Worm (Caenorhabditis elegans) whole organism, L1 larva: ENCODE data around the gene C06E4.3.

ENCODE experiments used
- C04F5.9 ChIP-seq: sonication (generic microtip); optimal IDR thresholded peaks from 2 replicates; lab custom pipeline; 2016; ENCODE audit warnings: missing genetic modification characterization, missing compliant biosample characterization
- F16B12.6 ChIP-seq: fragments of 150-350 bp; optimal IDR thresholded peaks from 2 replicates; lab custom pipeline; 2014; ENCODE audit warnings: missing biosample characterization, missing genetic modification characterization
- Y116A8C.19 ChIP-seq: sonication (generic microtip); optimal IDR thresholded peaks from 2 replicates; lab custom pipeline; 2016; ENCODE audit warnings: missing compliant biosample characterization, missing genetic modification characterization, borderline replicate concordance
- aha-1 ChIP-seq: fragments of 150-350 bp; optimal IDR thresholded peaks from 2 replicates; lab custom pipeline; 2014; ENCODE audit warnings: missing biosample characterization, missing genetic modification characterization
- ceh-63 ChIP-seq: fragments of 200-800 bp; sonication (Bioruptor generic); optimal IDR thresholded peaks from 2 replicates; lab custom pipeline; 2018; ENCODE audit warnings: mild to moderate bottlenecking, missing genetic modification characterization, missing compliant biosample characterization
- ceh-8 ChIP-seq: fragments of 200-800 bp; sonication (Bioruptor generic); optimal IDR thresholded peaks from 2 replicates; lab custom pipeline; 2018; ENCODE audit warnings: mild to moderate bottlenecking, missing genetic modification characterization, moderate library complexity, missing compliant biosample characterization
- efl-1 ChIP-seq, 4 experiments: fragments of 150-350 bp; optimal IDR thresholded peaks in 3 of 4; peaks in 1 of 4; 1 replicate in 1 of 4; 2 replicates in 3 of 4; lab custom pipeline; 2014; ENCODE audit warnings: missing biosample characterization in 2 of 4, missing genetic modification characterization in 2 of 4, missing genetic modification reagents in 2 of 4
- efl-3 ChIP-seq: fragments of 200-800 bp; sonication (Bioruptor generic); optimal IDR thresholded peaks from 2 replicates; lab custom pipeline; 2018; ENCODE audit warnings: mild to moderate bottlenecking, missing genetic modification characterization, missing compliant biosample characterization
- egl-13 ChIP-seq: sonication (generic microtip); optimal IDR thresholded peaks from 2 replicates; lab custom pipeline; 2016; ENCODE audit warnings: missing genotype, missing genetic modification reagents, missing genetic modification characterization, missing compliant biosample characterization
- egl-27 ChIP-seq, 2 experiments: fragments of 150-350 bp in 1 of 2; sonication (generic microtip); optimal IDR thresholded peaks; 3 replicates each; lab custom pipeline; 2017 to 2018; ENCODE audit warnings: missing biosample characterization in 2 of 2, missing genetic modification characterization in 2 of 2, missing genetic modification reagents in 2 of 2
- elt-2 ChIP-seq: sonication (generic microtip); optimal IDR thresholded peaks from 2 replicates; lab custom pipeline; 2016; ENCODE audit warnings: missing genetic modification characterization, mild to moderate bottlenecking, inconsistent platforms, missing compliant biosample characterization, missing genetic modification reagents
- elt-3 ChIP-seq, 6 experiments: fragments of 150-350 bp in 1 of 6; sonication (generic microtip); optimal IDR thresholded peaks; 2 replicates each; lab custom pipeline; 2017 to 2018; ENCODE audit warnings: missing biosample characterization in 6 of 6, missing genetic modification characterization in 6 of 6, inconsistent platforms in 1 of 6
- ets-5 ChIP-seq: fragments of 200-800 bp; sonication (Bioruptor generic); IDR thresholded peaks from 2 replicates; pipeline ENCODE4 v1.3.6; 2022; ENCODE audit warnings: missing genetic modification characterization, missing compliant biosample characterization
- fkh-10 ChIP-seq: sonication (generic microtip); optimal IDR thresholded peaks from 2 replicates; lab custom pipeline; 2017; ENCODE audit warnings: missing biosample characterization, missing genetic modification reagents, missing genetic modification characterization
- fkh-4 ChIP-seq: sonication (generic microtip); optimal IDR thresholded peaks from 2 replicates; lab custom pipeline; 2016; ENCODE audit warnings: missing compliant biosample characterization, missing genetic modification characterization, borderline replicate concordance
- fos-1 ChIP-seq: fragments of 150-350 bp; optimal IDR thresholded peaks from 2 replicates; lab custom pipeline; 2014; ENCODE audit warnings: missing biosample characterization, missing genetic modification characterization
- hlh-17 ChIP-seq: fragments of 200-800 bp; sonication (Bioruptor generic); optimal IDR thresholded peaks from 2 replicates; lab custom pipeline; 2018; ENCODE audit warnings: missing genetic modification characterization, mild to moderate bottlenecking, missing compliant biosample characterization, moderate library complexity, borderline replicate concordance
- hlh-4 ChIP-seq: sonication (generic microtip); optimal IDR thresholded peaks from 2 replicates; lab custom pipeline; 2016; ENCODE audit warnings: mild to moderate bottlenecking, missing genetic modification characterization, missing compliant biosample characterization
- lin-13 ChIP-seq: fragments of 150-350 bp; optimal IDR thresholded peaks from 2 replicates; lab custom pipeline; 2014; ENCODE audit warnings: missing biosample characterization, missing genetic modification reagents, missing genetic modification characterization
- lin-14 ChIP-seq: fragments of 200-800 bp; sonication (Bioruptor generic); optimal IDR thresholded peaks from 2 replicates; lab custom pipeline; 2018; ENCODE audit warnings: mild to moderate bottlenecking, missing genetic modification characterization, moderate library complexity, missing compliant biosample characterization
- mab-9 ChIP-seq: fragments of 200-800 bp; sonication (Bioruptor generic); IDR thresholded peaks from 2 replicates; pipeline ENCODE4 v1.3.6; 2022; ENCODE audit warnings: missing genetic modification reagents, missing genetic modification characterization, missing compliant biosample characterization
- mef-2 ChIP-seq: fragments of 150-350 bp; optimal IDR thresholded peaks from 2 replicates; lab custom pipeline; 2014; ENCODE audit warnings: missing biosample characterization, missing genetic modification characterization
- nhr-20 ChIP-seq: sonication (generic microtip); optimal IDR thresholded peaks from 2 replicates; lab custom pipeline; 2016; ENCODE audit warnings: mild to moderate bottlenecking, missing genetic modification characterization, missing compliant biosample characterization
- nhr-28 ChIP-seq: fragments of 150-350 bp; optimal IDR thresholded peaks from 2 replicates; lab custom pipeline; 2014; ENCODE audit warnings: missing biosample characterization, missing genetic modification characterization
- nhr-47 ChIP-seq: sonication (generic microtip); optimal IDR thresholded peaks from 2 replicates; lab custom pipeline; 2016; ENCODE audit warnings: mild to moderate bottlenecking, missing genetic modification characterization, moderate library complexity, missing compliant biosample characterization
- nhr-76 ChIP-seq: sonication (generic microtip); optimal IDR thresholded peaks from 2 replicates; lab custom pipeline; 2017; ENCODE audit warnings: missing biosample characterization, missing genetic modification characterization
- nhr-84 ChIP-seq: sonication (generic microtip); optimal IDR thresholded peaks from 2 replicates; lab custom pipeline; 2017; ENCODE audit warnings: missing biosample characterization, missing genetic modification characterization
- nhr-85 ChIP-seq: sonication (generic microtip); peaks from one replicate; lab custom pipeline; 2016; ENCODE audit warnings: missing genetic modification characterization, inconsistent platforms, missing compliant biosample characterization
- nhr-90 ChIP-seq: sonication (generic microtip); optimal IDR thresholded peaks from 2 replicates; lab custom pipeline; 2016; ENCODE audit warnings: mild to moderate bottlenecking, missing genetic modification characterization, missing compliant biosample characterization; ENCODE audit not compliant: poor library complexity
- pax-3 ChIP-seq: fragments of 200-800 bp; sonication (Bioruptor generic); optimal IDR thresholded peaks from 2 replicates; lab custom pipeline; 2018; ENCODE audit warnings: mild to moderate bottlenecking, missing genetic modification characterization, moderate library complexity, missing compliant biosample characterization
- skn-1 ChIP-seq: fragments of 150-350 bp; optimal IDR thresholded peaks from 2 replicates; lab custom pipeline; 2014; ENCODE audit warnings: missing biosample characterization, missing genetic modification characterization
- snu-23 ChIP-seq: sonication (generic microtip); optimal IDR thresholded peaks from 2 replicates; lab custom pipeline; 2016; ENCODE audit warnings: missing genetic modification characterization, missing compliant biosample characterization
- sox-4 ChIP-seq: sonication (generic microtip); optimal IDR thresholded peaks from 2 replicates; lab custom pipeline; 2016; ENCODE audit warnings: missing genetic modification characterization, missing compliant biosample characterization
- tlp-1 ChIP-seq: fragments of 150-350 bp; optimal IDR thresholded peaks from 2 replicates; lab custom pipeline; 2014; ENCODE audit warnings: missing biosample characterization, missing genetic modification characterization
- unc-130 ChIP-seq: fragments of 150-350 bp; optimal IDR thresholded peaks from 2 replicates; lab custom pipeline; 2017; ENCODE audit warnings: missing biosample characterization, missing genetic modification characterization, inconsistent platforms
- unc-62 ChIP-seq: fragments of 150-350 bp; optimal IDR thresholded peaks from 2 replicates; lab custom pipeline; 2014; ENCODE audit warnings: missing biosample characterization, missing genetic modification reagents, missing genetic modification characterization
- unc-86 ChIP-seq: sonication (generic microtip); optimal IDR thresholded peaks from 2 replicates; lab custom pipeline; 2016; ENCODE audit warnings: missing genetic modification characterization, missing compliant biosample characterization
- unc-98 ChIP-seq: fragments of 200-800 bp; sonication (Bioruptor generic); IDR thresholded peaks from 2 replicates; pipeline ENCODE4 v1.3.6; 2022; ENCODE audit warnings: missing genetic modification characterization, missing compliant biosample characterization
- ztf-11 ChIP-seq, 2 experiments: sonication (generic microtip); optimal IDR thresholded peaks; 2 replicates each; lab custom pipeline; 2016 to 2017; ENCODE audit warnings: missing genetic modification characterization in 2 of 2, missing biosample characterization in 1 of 2, missing compliant biosample characterization in 1 of 2
- ztf-4 ChIP-seq: fragments of 150-350 bp; optimal IDR thresholded peaks from 2 replicates; lab custom pipeline; 2014; ENCODE audit warnings: missing biosample characterization, missing genetic modification characterization

The C06E4.3 gene

ce11 chrIV:7274969-7275548 is 14.4 kb downstream of the C06E4.3 start:
- peak; percentile 18 for TF ChIP-seq nhr-90 (tag; lab: Kevin White, UChicago)
- TF ChIP-seq elt-2 (tag; lab: Kevin White, UChicago): peak; percentile 3
- no peak for TF ChIP-seq fkh-4 (tag; lab: Kevin White, UChicago)
- no peak for TF ChIP-seq egl-13 (tag; lab: Kevin White, UChicago)
- TF ChIP-seq unc-130 (tag; lab: Kevin White, UChicago): no peak
- TF ChIP-seq ceh-63 (GFP tag; lab: Kevin White, UChicago): no peak
- TF ChIP-seq lin-14: peak; percentile 43
- TF ChIP-seq F16B12.6 (tag; lab: Kevin White, UChicago): no peak
- TF ChIP-seq nhr-20: peak; percentile 2
- TF ChIP-seq efl-1 (optimal IDR thresholded peaks at IDR 0.05; lab: Kevin White, UChicago): no peak
- peak in 1 of 2 experiments; percentile 8 for TF ChIP-seq efl-1 (GFP tag; optimal IDR thresholded peaks at IDR 0.05 in 1 of 2; lab: Kevin White, UChicago)
- no peak for TF ChIP-seq fkh-10
- no peak for TF ChIP-seq lin-13
- no peak for TF ChIP-seq hlh-4 (tag; lab: Kevin White, UChicago)
- TF ChIP-seq snu-23 (GFP tag; lab: Kevin White, UChicago): peak; percentile 27
- TF ChIP-seq nhr-47 (tag; lab: Kevin White, UChicago): peak; percentile 11
- no peak for TF ChIP-seq hlh-17
- TF ChIP-seq pax-3 (tag; lab: Kevin White, UChicago): no peak
- no peak for TF ChIP-seq unc-98 (GFP tag; lab: Robert Waterston, UW)
- TF ChIP-seq, all 84 proteins: peak for 7

- no peak for TF ChIP-seq lin-13
- no peak for TF ChIP-seq nhr-20
- TF ChIP-seq ceh-8 (GFP tag; lab: Kevin White, UChicago): no peak
- TF ChIP-seq unc-86: no peak
- no peak for TF ChIP-seq elt-2 (tag; lab: Kevin White, UChicago)
- no peak for TF ChIP-seq egl-27 (tag; optimal IDR thresholded peaks at IDR 0.05; lab: Kevin White, UChicago)
- TF ChIP-seq egl-13 (tag; lab: Kevin White, UChicago): no peak
- no peak for TF ChIP-seq nhr-47 (tag; lab: Kevin White, UChicago)
- TF ChIP-seq fos-1 (tag; lab: Kevin White, UChicago): no peak
- no peak for TF ChIP-seq tlp-1 (tag; lab: Kevin White, UChicago)
- TF ChIP-seq unc-98 (GFP tag; lab: Robert Waterston, UW): no peak
- no peak for TF ChIP-seq nhr-28 (tag; lab: Kevin White, UChicago)
- no peak for TF ChIP-seq efl-3 (GFP tag; lab: Kevin White, UChicago)
- TF ChIP-seq aha-1 (tag; lab: Kevin White, UChicago): no peak
- no peak for TF ChIP-seq nhr-85 (tag; lab: Kevin White, UChicago)
- no peak for TF ChIP-seq pax-3 (tag; lab: Kevin White, UChicago)
These were observed 16.0 kb downstream of the C06E4.3 start, which contains the start of gene C06E4.2 for ce11 chrIV:7276661-7277060. C06E4.2 (plus strand) TSS chrIV:7276961.

- TF ChIP-seq fkh-4 (tag; lab: Kevin White, UChicago) (no peak), efl-1 (optimal IDR thresholded peaks at IDR 0.05; lab: Kevin White, UChicago) (no peak), efl-1 (GFP tag; optimal IDR thresholded peaks at IDR 0.05 in 1 of 2; lab: Kevin White, UChicago) (peak in 1 of 2 experiments; percentile 66), ets-5 (0 out of 2 replicates have a peak, but pooled peaks have one; percentile 11)
These were observed 22.3 kb downstream of the C06E4.3 start, which contains the start of gene C06E4.1 for ce11 chrIV:7282957-7283356. C06E4.1 (plus strand) TSS chrIV:7283257.

ce11 chrIV:7285839-7286238 is 25.2 kb downstream of the C06E4.3 start, which contains the start of gene C06E4.8:
C06E4.8 (minus strand) TSS chrIV:7285875.
- no peak for TF ChIP-seq fos-1 (tag; lab: Kevin White, UChicago)
- no peak for TF ChIP-seq elt-3 (tag; optimal IDR thresholded peaks at IDR 0.05; lab: Kevin White, UChicago)
- TF ChIP-seq egl-27 (tag; optimal IDR thresholded peaks at IDR 0.05; lab: Kevin White, UChicago): no peak
- no peak for TF ChIP-seq nhr-76
- TF ChIP-seq unc-98 (GFP tag; lab: Robert Waterston, UW): no peak
- no peak for TF ChIP-seq mef-2 (tag; lab: Kevin White, UChicago)
- no peak for TF ChIP-seq sox-4 (tag; lab: Kevin White, UChicago)
- TF ChIP-seq elt-2 (tag; lab: Kevin White, UChicago): no peak
- TF ChIP-seq skn-1 (tag; lab: Kevin White, UChicago): no peak
- no peak for TF ChIP-seq mab-9 (GFP tag; lab: Robert Waterston, UW)
- TF ChIP-seq hlh-17: no peak
- no peak for TF ChIP-seq ztf-11 (tag; optimal IDR thresholded peaks at IDR 0.05; lab: Kevin White, UChicago)
- no peak for TF ChIP-seq nhr-84 (tag; lab: Kevin White, UChicago)
- TF ChIP-seq nhr-85 (tag; lab: Kevin White, UChicago): no peak
- TF ChIP-seq Y116A8C.19 (tag; lab: Kevin White, UChicago): no peak
- TF ChIP-seq C04F5.9 (tag; lab: Kevin White, UChicago): no peak
- TF ChIP-seq ztf-4: no peak
- TF ChIP-seq unc-62 (GFP tag; lab: Kevin White, UChicago): no peak
